Fruit fly (Drosophila melanogaster) whole organism, embryonic: ENCODE results near the gene Pop2.

Experiments used
- CG10462 ChIP-seq: fragments of 200-800 bp; sonication (Bioruptor generic); optimal IDR thresholded peaks from 2 replicates; lab custom pipeline; 2016; ENCODE audit warnings: missing biosample characterization, missing genetic modification characterization
- CG1233 ChIP-seq: fragments of 200-800 bp; sonication (Bioruptor generic); optimal IDR thresholded peaks from 4 replicates; lab custom pipeline; 2018; ENCODE audit warnings: missing biosample characterization, mild to moderate bottlenecking, missing genetic modification characterization
- Dad ChIP-seq: fragments of 200-800 bp; sonication (Bioruptor generic); optimal IDR thresholded peaks from 3 replicates; lab custom pipeline; 2016; ENCODE audit warnings: missing biosample characterization, missing genetic modification characterization
- HHEX ChIP-seq: fragments of 200-800 bp; sonication (Bioruptor generic); optimal IDR thresholded peaks from 3 replicates; lab custom pipeline; 2017; ENCODE audit warnings: missing biosample characterization, mild to moderate bottlenecking, missing genetic modification characterization, missing genetic modification reagents
- fd102C ChIP-seq: fragments of 200-800 bp; sonication (Bioruptor generic); optimal IDR thresholded peaks from 2 replicates; lab custom pipeline; 2018; ENCODE audit warnings: missing biosample characterization, mild to moderate bottlenecking, missing genetic modification characterization, moderate library complexity
- seq ChIP-seq: fragments of 200-800 bp; sonication (Bioruptor generic); IDR thresholded peaks from 2 replicates; pipeline ENCODE4 v1.3.6; 2022; ENCODE audit warnings: missing biosample characterization, missing genetic modification characterization

- no peak for TF ChIP-seq HHEX (GFP tag; lab: Kevin White, UChicago)
- TF ChIP-seq CG1233 (GFP tag; lab: Kevin White, UChicago), result no peak
- TF ChIP-seq Dad (GFP tag; lab: Kevin White, UChicago), result no peak
- no peak for TF ChIP-seq seq (GFP tag; lab: Robert Waterston, UW)
- no peak for TF ChIP-seq CG10462 (GFP tag; lab: Kevin White, UChicago)
- no peak for TF ChIP-seq fd102C (GFP tag; lab: Kevin White, UChicago)
Observed at dm6 chr3L:11973690-11974089, 29.0 kb downstream of the Pop2 start, which contains the start of gene CG42397.
